Fruit fly (Drosophila melanogaster) S2 (cell line): Measurements from ENCODE around the gene mus201.

Source experiments
- CG8478 ChIP-seq: fragments of >200 bp; optimal IDR thresholded peaks from 2 replicates; lab custom pipeline; 2018
- CTCF ChIP-seq, 2 experiments: fragments of >200 bp; optimal IDR thresholded peaks; 2 replicates each; lab custom pipeline; 2018

DNA sequence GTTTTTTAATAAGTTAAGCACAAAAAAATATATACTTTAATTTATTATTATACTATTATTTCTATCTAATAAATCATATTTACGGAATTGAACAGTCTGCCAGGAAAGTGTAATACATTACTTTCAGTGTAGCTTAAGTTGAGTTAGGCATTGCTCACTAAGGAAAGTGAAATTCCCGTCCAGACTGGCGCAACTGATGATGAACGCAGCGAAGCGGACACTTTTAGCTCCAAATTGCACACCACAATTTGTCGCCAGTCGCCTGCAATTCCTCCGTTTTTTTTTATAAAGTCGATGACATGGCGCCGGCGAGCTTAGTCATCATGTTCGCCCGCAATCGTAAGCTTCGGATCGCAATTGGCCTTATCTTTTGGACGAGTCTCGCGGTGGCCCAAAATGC lies 39.2 kb upstream of the mus201 start, which contains the start of gene CG13386:
- TF ChIP-seq CG8478 (no peak), CTCF (optimal IDR thresholded peaks at IDR 0.05; lab: Kevin White, UChicago) (no peak)
